Worm (Caenorhabditis elegans) whole organism, early embryonic: ENCODE data around the gene F57G9.7.

Source experiments
- B0310.2 ChIP-seq: sonication (generic microtip); optimal IDR thresholded peaks from 2 replicates; lab custom pipeline; 2016; ENCODE audit warnings: mild to moderate bottlenecking, missing genetic modification characterization, missing compliant biosample characterization
- F13C5.2 ChIP-seq: sonication (generic microtip); optimal IDR thresholded peaks from 2 replicates; lab custom pipeline; 2017; ENCODE audit warnings: mild to moderate bottlenecking, missing genetic modification characterization, inconsistent platforms, missing compliant biosample characterization
- ama-1 ChIP-seq: fragments of 150-350 bp; optimal IDR thresholded peaks from 2 replicates; lab custom pipeline; 2014
- ceh-36 ChIP-seq: sonication (generic microtip); optimal IDR thresholded peaks from 2 replicates; lab custom pipeline; 2016; ENCODE audit warnings: missing genetic modification characterization, inconsistent platforms, missing compliant biosample characterization
- ets-7 ChIP-seq: sonication (generic microtip); optimal IDR thresholded peaks from 2 replicates; lab custom pipeline; 2016; ENCODE audit warnings: missing genotype, missing genetic modification characterization, missing compliant biosample characterization
- hmbx-1 ChIP-seq: sonication (generic microtip); optimal IDR thresholded peaks from 2 replicates; lab custom pipeline; 2016; ENCODE audit warnings: mild to moderate bottlenecking, missing genetic modification characterization, missing compliant biosample characterization
- hmg-4 ChIP-seq: fragments of 200-800 bp; sonication (Bioruptor generic); optimal IDR thresholded peaks from 2 replicates; lab custom pipeline; 2018; ENCODE audit warnings: mild to moderate bottlenecking, missing genetic modification characterization, missing compliant biosample characterization
- hnd-1 ChIP-seq: sonication (generic microtip); optimal IDR thresholded peaks from 2 replicates; lab custom pipeline; 2016; ENCODE audit warnings: missing genetic modification characterization, missing compliant biosample characterization
- pes-1 ChIP-seq: fragments of 200-800 bp; sonication (Bioruptor generic); IDR thresholded peaks from 2 replicates; pipeline ENCODE4 v1.3.6; 2022; ENCODE audit warnings: missing genetic modification reagents, missing genetic modification characterization, missing compliant biosample characterization
- sea-1 ChIP-seq: fragments of 200-800 bp; sonication (Bioruptor generic); conservative IDR thresholded peaks from 2 replicates; pipeline ENCODE4 v1.3.6; 2022; ENCODE audit warnings: missing genetic modification characterization, missing compliant biosample characterization
- tbx-11 ChIP-seq: fragments of 200-800 bp; sonication (Bioruptor generic); IDR thresholded peaks from 2 replicates; pipeline ENCODE4 v1.3.6; 2022; ENCODE audit warnings: missing genetic modification characterization, missing compliant biosample characterization
- tra-4 ChIP-seq: sonication (generic microtip); optimal IDR thresholded peaks from 2 replicates; lab custom pipeline; 2017; ENCODE audit warnings: missing genetic modification characterization, missing compliant biosample characterization

DNA sequence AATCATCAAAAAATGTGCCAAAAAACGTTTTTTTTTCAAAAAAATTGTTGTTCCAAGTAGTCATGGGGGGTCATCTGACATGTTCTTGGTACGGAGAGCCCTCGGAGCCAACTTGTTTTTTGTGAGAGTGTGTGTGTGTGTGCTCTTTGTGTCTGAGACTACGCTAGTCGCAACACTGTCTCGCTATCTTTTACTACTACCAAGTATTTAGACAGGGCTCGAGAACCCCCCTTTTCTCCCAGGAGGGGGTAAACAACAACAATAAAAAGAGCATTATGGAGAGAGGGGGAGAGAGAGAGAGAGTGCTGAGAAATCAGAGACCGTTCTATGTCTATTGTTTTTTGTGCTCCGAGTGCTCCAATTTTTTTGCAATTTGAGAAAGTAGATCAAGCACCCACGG is 18.8 kb downstream of the F57G9.7 start:
- TF ChIP-seq hmbx-1 (tag; lab: Kevin White, UChicago) (no peak), F13C5.2 (tag; lab: Kevin White, UChicago) (no peak), ama-1 (lab: Kevin White, UChicago) (no peak), tbx-11 (GFP tag; lab: Robert Waterston, UW) (no peak), hnd-1 (tag; lab: Kevin White, UChicago) (no peak), ets-7 (tag; lab: Kevin White, UChicago) (no peak), tra-4 (tag; lab: Kevin White, UChicago) (no peak), ceh-36 (tag; lab: Kevin White, UChicago) (no peak), sea-1 (no peak), pes-1 (no peak), hmg-4 (GFP tag; lab: Kevin White, UChicago) (no peak), B0310.2 (tag; lab: Kevin White, UChicago) (no peak)
